Fruit fly (Drosophila melanogaster) whole organism, embryonic: ENCODE measurements around the gene CG33986.

Source experiments
- Ada2b ChIP-seq: fragments of 200-800 bp; sonication (Bioruptor generic); IDR thresholded peaks from 2 replicates; pipeline ENCODE4 v1.3.6; 2022; ENCODE audit warnings: missing biosample characterization, missing genetic modification characterization
- B-H2 ChIP-seq: fragments of 200-800 bp; sonication (Bioruptor generic); optimal IDR thresholded peaks from 2 replicates; lab custom pipeline; 2018; ENCODE audit warnings: missing biosample characterization, mild to moderate bottlenecking, missing genetic modification characterization
- CG10267 ChIP-seq: fragments of 200-800 bp; sonication (Bioruptor generic); optimal IDR thresholded peaks from 2 replicates; lab custom pipeline; 2018; ENCODE audit warnings: missing biosample characterization, mild to moderate bottlenecking, missing genetic modification characterization, moderate library complexity
- CG10462 ChIP-seq: fragments of 200-800 bp; sonication (Bioruptor generic); optimal IDR thresholded peaks from 2 replicates; lab custom pipeline; 2016; ENCODE audit warnings: missing biosample characterization, missing genetic modification characterization
- CG10654 ChIP-seq: fragments of 200-800 bp; sonication (Bioruptor generic); optimal IDR thresholded peaks from 2 replicates; lab custom pipeline; 2016; ENCODE audit warnings: missing biosample characterization, missing genetic modification characterization
- CG12104 ChIP-seq: fragments of 200-800 bp; sonication (Bioruptor generic); optimal IDR thresholded peaks from 3 replicates; lab custom pipeline; 2016; ENCODE audit warnings: missing biosample characterization, missing genetic modification characterization
- CG15601 ChIP-seq: fragments of 200-800 bp; sonication (Bioruptor generic); optimal IDR thresholded peaks from 3 replicates; lab custom pipeline; 2019; ENCODE audit warnings: missing biosample characterization, mild to moderate bottlenecking, missing genetic modification characterization, moderate library complexity
- CG18599 ChIP-seq: fragments of 200-800 bp; sonication (Bioruptor generic); optimal IDR thresholded peaks from 3 replicates; lab custom pipeline; 2017; ENCODE audit warnings: missing biosample characterization, missing genetic modification characterization, mild to moderate bottlenecking, moderate library complexity, missing genetic modification reagents
- CG18764 ChIP-seq: fragments of 200-800 bp; sonication (Bioruptor generic); optimal IDR thresholded peaks from 3 replicates; lab custom pipeline; 2016; ENCODE audit warnings: missing biosample characterization, missing genetic modification characterization
- CG3995 ChIP-seq: fragments of 200-800 bp; sonication (Bioruptor generic); optimal IDR thresholded peaks from 3 replicates; lab custom pipeline; 2016; ENCODE audit warnings: missing biosample characterization, missing genetic modification characterization
- CG43689 ChIP-seq: fragments of 200-800 bp; sonication (Bioruptor generic); IDR thresholded peaks from 2 replicates; pipeline ENCODE4 v1.3.6; 2022; ENCODE audit warnings: missing biosample characterization, missing genetic modification characterization
- CG4730 ChIP-seq: fragments of 200-800 bp; sonication (Bioruptor generic); IDR thresholded peaks from 2 replicates; pipeline ENCODE4 v1.3.6; 2022; ENCODE audit warnings: missing biosample characterization, missing genetic modification characterization
- CG5180 ChIP-seq: fragments of 200-800 bp; sonication (Bioruptor generic); optimal IDR thresholded peaks from 3 replicates; lab custom pipeline; 2017; ENCODE audit warnings: missing biosample characterization, missing genetic modification characterization, mild to moderate bottlenecking, moderate library complexity, missing genetic modification reagents
- CG5953 ChIP-seq: fragments of 200-800 bp; sonication (Bioruptor generic); IDR thresholded peaks from 2 replicates; pipeline ENCODE4 v1.3.6; 2022; ENCODE audit warnings: missing biosample characterization, missing genetic modification characterization
- CG6175 ChIP-seq: fragments of 200-800 bp; sonication (Bioruptor generic); IDR thresholded peaks from 3 replicates; pipeline ENCODE4 v1.3.6; 2022; ENCODE audit warnings: missing biosample characterization, missing genetic modification characterization
- CG7271 ChIP-seq: fragments of 200-800 bp; sonication (Bioruptor generic); optimal IDR thresholded peaks from 2 replicates; lab custom pipeline; 2018; ENCODE audit warnings: missing biosample characterization, mild to moderate bottlenecking, missing genetic modification characterization, moderate library complexity
- CG7556 ChIP-seq: fragments of 200-800 bp; sonication (Bioruptor generic); optimal IDR thresholded peaks from 2 replicates; lab custom pipeline; 2017; ENCODE audit warnings: missing biosample characterization, mild to moderate bottlenecking, missing genetic modification characterization
- CG8281 ChIP-seq: fragments of 200-800 bp; sonication (Bioruptor generic); optimal IDR thresholded peaks from 2 replicates; lab custom pipeline; 2018; ENCODE audit warnings: missing biosample characterization, mild to moderate bottlenecking, missing genetic modification characterization, moderate library complexity
- CG8290 ChIP-seq, 3 experiments: fragments of 200-800 bp; sonication (Bioruptor generic); optimal IDR thresholded peaks; 2 replicates each; lab custom pipeline; 2016 to 2019; ENCODE audit warnings: missing biosample characterization in 3 of 3, missing genetic modification characterization in 3 of 3, mild to moderate bottlenecking in 2 of 3, moderate library complexity in 1 of 3
- CG8478 ChIP-seq: fragments of >200 bp; optimal IDR thresholded peaks from 2 replicates; lab custom pipeline; 2018
- CG9797 ChIP-seq: fragments of 200-800 bp; sonication (Bioruptor generic); optimal IDR thresholded peaks from 3 replicates; lab custom pipeline; 2018; ENCODE audit warnings: missing biosample characterization, mild to moderate bottlenecking, missing genetic modification characterization
- CrebB ChIP-seq: fragments of 200-800 bp; sonication (Bioruptor generic); optimal IDR thresholded peaks from 3 replicates; lab custom pipeline; 2018; ENCODE audit warnings: missing biosample characterization, mild to moderate bottlenecking, missing genetic modification characterization
- Deaf1 ChIP-seq: fragments of 200-800 bp; optimal IDR thresholded peaks from 3 replicates; lab custom pipeline; 2019; ENCODE audit warnings: missing biosample characterization, mild to moderate bottlenecking, missing genetic modification characterization, moderate library complexity
- Dip3 ChIP-seq: fragments of 200-800 bp; sonication (Bioruptor generic); optimal IDR thresholded peaks from 3 replicates; lab custom pipeline; 2016; ENCODE audit warnings: missing biosample characterization, missing genetic modification characterization
- Doc2 ChIP-seq: fragments of 200-800 bp; sonication (Bioruptor generic); IDR thresholded peaks from 2 replicates; pipeline ENCODE4 v1.3.6; 2022; ENCODE audit warnings: missing biosample characterization, missing genetic modification characterization
- E2f2 ChIP-seq: fragments of 200-800 bp; sonication (Bioruptor generic); IDR thresholded peaks from 2 replicates; pipeline ENCODE4 v1.3.6; 2022; ENCODE audit warnings: missing biosample characterization, missing genetic modification characterization
- Eip74EF ChIP-seq, 2 experiments: fragments of 200-800 bp in 1 of 2; fragments of >200 bp in 1 of 2; sonication (Bioruptor generic) in 1 of 2; optimal IDR thresholded peaks; 2 replicates each; lab custom pipeline; 2017 to 2019; ENCODE audit warnings: missing biosample characterization in 2 of 2, missing genetic modification characterization in 2 of 2, mild to moderate bottlenecking in 1 of 2, moderate library complexity in 1 of 2
- Fer3 ChIP-seq: fragments of 200-800 bp; sonication (Bioruptor generic); optimal IDR thresholded peaks from 2 replicates; lab custom pipeline; 2018; ENCODE audit warnings: missing biosample characterization, mild to moderate bottlenecking, missing genetic modification characterization, moderate library complexity
- HLH54F ChIP-seq: fragments of 200-800 bp; sonication (Bioruptor generic); optimal IDR thresholded peaks from 3 replicates; lab custom pipeline; 2016; ENCODE audit warnings: missing biosample characterization, missing genetic modification characterization
- HmgD ChIP-seq: fragments of 200-800 bp; sonication (Bioruptor generic); optimal IDR thresholded peaks from 3 replicates; lab custom pipeline; 2016; ENCODE audit warnings: missing biosample characterization, missing genetic modification characterization
- HmgZ ChIP-seq: fragments of 200-800 bp; sonication (Bioruptor generic); optimal IDR thresholded peaks from 2 replicates; lab custom pipeline; 2018; ENCODE audit warnings: missing biosample characterization, mild to moderate bottlenecking, missing genetic modification characterization
- Hr39 ChIP-seq: fragments of >200 bp; optimal IDR thresholded peaks from 2 replicates; lab custom pipeline; 2017
- NC2α ChIP-seq: fragments of 200-800 bp; sonication (Bioruptor generic); optimal IDR thresholded peaks from 2 replicates; lab custom pipeline; 2016; ENCODE audit warnings: missing biosample characterization, missing genetic modification characterization
- Nf-YA ChIP-seq: fragments of 200-800 bp; sonication (Bioruptor generic); IDR thresholded peaks from 2 replicates; pipeline ENCODE4 v1.3.6; 2022; ENCODE audit warnings: missing biosample characterization, missing genetic modification characterization
- NfI ChIP-seq: fragments of 200-800 bp; sonication (Bioruptor generic); optimal IDR thresholded peaks from 3 replicates; lab custom pipeline; 2018; ENCODE audit warnings: missing biosample characterization, mild to moderate bottlenecking, missing genetic modification characterization, moderate library complexity
- Opbp ChIP-seq: fragments of 200-800 bp; sonication (Bioruptor generic); IDR thresholded peaks from 3 replicates; pipeline ENCODE4 v1.3.6; 2022; ENCODE audit warnings: missing biosample characterization, missing genetic modification characterization; ENCODE audit not compliant: partially characterized antibody
- PHDP ChIP-seq: fragments of 200-800 bp; sonication (Bioruptor generic); optimal IDR thresholded peaks from 3 replicates; lab custom pipeline; 2018; ENCODE audit warnings: missing biosample characterization, mild to moderate bottlenecking, missing genetic modification characterization, moderate library complexity
- Ssrp ChIP-seq: fragments of 200-800 bp; sonication (Bioruptor generic); optimal IDR thresholded peaks from 2 replicates; lab custom pipeline; 2018; ENCODE audit warnings: missing biosample characterization, mild to moderate bottlenecking, missing genetic modification characterization, moderate library complexity
- Taf1 ChIP-seq: fragments of 200-800 bp; sonication (Bioruptor generic); IDR thresholded peaks from 2 replicates; pipeline ENCODE4 v1.3.6; 2022; ENCODE audit warnings: missing biosample characterization, missing genetic modification characterization
- cg ChIP-seq: fragments of 200-800 bp; sonication (Bioruptor generic); optimal IDR thresholded peaks from 3 replicates; lab custom pipeline; 2019; ENCODE audit warnings: missing biosample characterization, mild to moderate bottlenecking, missing genetic modification characterization, moderate library complexity
- crol ChIP-seq: fragments of 200-800 bp; sonication (Bioruptor generic); IDR thresholded peaks from 2 replicates; pipeline ENCODE4 v1.3.6; 2022; ENCODE audit warnings: missing biosample characterization, missing genetic modification characterization
- dimm ChIP-seq: fragments of 200-800 bp; sonication (Bioruptor generic); IDR thresholded peaks from 2 replicates; pipeline ENCODE4 v1.3.6; 2022; ENCODE audit warnings: missing biosample characterization, missing genetic modification characterization
- dysf ChIP-seq: fragments of 200-800 bp; sonication (Bioruptor generic); IDR thresholded peaks from 3 replicates; pipeline ENCODE4 v1.3.6; 2022; ENCODE audit warnings: missing biosample characterization, missing genetic modification characterization
- fd3F ChIP-seq: fragments of 200-800 bp; sonication (Bioruptor generic); optimal IDR thresholded peaks from 2 replicates; lab custom pipeline; 2018; ENCODE audit warnings: missing biosample characterization, mild to moderate bottlenecking, missing genetic modification characterization, moderate library complexity
- gce ChIP-seq: fragments of 200-800 bp; sonication (Bioruptor generic); IDR thresholded peaks from 3 replicates; pipeline ENCODE4 v1.3.6; 2022; ENCODE audit warnings: missing biosample characterization, missing genetic modification characterization
- gsb ChIP-seq: fragments of 200-800 bp; sonication (Bioruptor generic); IDR thresholded peaks from 2 replicates; pipeline ENCODE4 v1.3.6; 2022; ENCODE audit warnings: missing biosample characterization, missing genetic modification characterization
- insv ChIP-seq, 2 experiments: fragments of 200-800 bp; sonication (Bioruptor generic); optimal IDR thresholded peaks; 3 replicates each; lab custom pipeline; 2016 to 2018; ENCODE audit warnings: missing biosample characterization in 2 of 2, missing genetic modification characterization in 2 of 2
- pum ChIP-seq: fragments of 200-800 bp; sonication (Bioruptor generic); optimal IDR thresholded peaks from 2 replicates; lab custom pipeline; 2016; ENCODE audit warnings: missing biosample characterization, missing genetic modification characterization
- sima ChIP-seq: fragments of 200-800 bp; sonication (Bioruptor generic); optimal IDR thresholded peaks from 2 replicates; lab custom pipeline; 2016; ENCODE audit warnings: missing biosample characterization, missing genetic modification characterization
- slou ChIP-seq: fragments of 200-800 bp; sonication (Bioruptor generic); optimal IDR thresholded peaks from 3 replicates; lab custom pipeline; 2016; ENCODE audit warnings: missing biosample characterization, missing genetic modification characterization
- sob ChIP-seq: fragments of 200-800 bp; sonication (Bioruptor generic); IDR thresholded peaks from 2 replicates; pipeline ENCODE4 v1.3.6; 2022; ENCODE audit warnings: missing biosample characterization, missing genetic modification characterization

CG33986 gene

DNA sequence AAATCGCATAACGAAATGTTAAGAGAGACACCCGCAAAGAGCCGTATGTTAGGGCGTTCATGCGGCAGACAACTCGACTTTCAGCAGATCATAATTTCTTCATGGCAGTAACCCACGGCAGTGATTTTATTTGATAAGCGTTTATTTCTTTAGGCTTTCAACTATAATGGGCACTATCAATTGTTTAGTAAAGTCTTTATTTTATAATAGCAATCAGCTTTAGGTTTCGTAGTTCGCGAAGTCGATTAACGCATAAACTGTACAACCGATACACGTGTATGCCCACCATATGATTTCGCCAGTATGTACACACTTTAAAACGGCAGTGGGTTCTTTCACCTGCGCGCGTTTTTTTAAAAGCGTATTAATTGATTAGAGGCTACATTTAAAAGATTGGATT lies 16.8 kb downstream of the CG33986 start, which contains the start of gene CG7841 (continued):
- TF ChIP-seq HLH54F (GFP tag; lab: Kevin White, UChicago) (peak; percentile 97), CG8478 (lab: Kevin White, UChicago) (no peak), gce (GFP tag; lab: Robert Waterston, UW) (peak; percentile 94; the same call in 2 of the 3 replicates), Dip3 (GFP tag; lab: Kevin White, UChicago) (peak; percentile 97), CG7556 (peak; percentile 97), CG7271 (tag; lab: Kevin White, UChicago) (peak; percentile 86), CG6175 (GFP tag; lab: Robert Waterston, UW) (no peak; the same call in 1 of the 3 replicates), fd3F (peak; percentile 96), CG12104 (GFP tag; lab: Kevin White, UChicago) (peak; percentile 97), Taf1 (GFP tag; lab: Robert Waterston, UW) (peak; percentile 89; the same call in 1 of the 2 replicates), CG10267 (tag; lab: Kevin White, UChicago) (peak; percentile 97), sob (GFP tag; lab: Robert Waterston, UW) (peak; percentile 95), CG3995 (GFP tag; lab: Kevin White, UChicago) (peak; percentile 80), E2f2 (peak; percentile 91), Deaf1 (tag; lab: Kevin White, UChicago) (peak; percentile 87), Nf-YA (GFP tag; lab: Robert Waterston, UW) (peak; percentile 92), CG15601 (peak; percentile 97), CG4730 (GFP tag; lab: Robert Waterston, UW) (peak; percentile 84; the same call in 1 of the 2 replicates), CrebB (tag; lab: Kevin White, UChicago) (peak; percentile 99), CG8290 (GFP tag; optimal IDR thresholded peaks at IDR 0.05; lab: Kevin White, UChicago) (peak; percentile 94), CG8290 (tag; optimal IDR thresholded peaks at IDR 0.05; lab: Kevin White, UChicago) (peak; percentile 94 to 96), pum (GFP tag; lab: Kevin White, UChicago) (peak; percentile 95), dysf (GFP tag; lab: Robert Waterston, UW) (peak; percentile 96; the same call in 2 of the 3 replicates), CG5953 (GFP tag; lab: Robert Waterston, UW) (peak; percentile 93), Doc2 (no peak), CG5180 (GFP tag; lab: Kevin White, UChicago) (peak; percentile 93), crol (GFP tag; lab: Robert Waterston, UW) (peak; percentile 58; the same call in 1 of the 2 replicates), Fer3 (peak; percentile 98), Eip74EF (GFP tag; optimal IDR thresholded peaks at IDR 0.05; lab: Kevin White, UChicago) (peak in 1 of 2 experiments; percentile 98), CG10654 (GFP tag; lab: Kevin White, UChicago) (peak; percentile 96), Ssrp (tag; lab: Kevin White, UChicago) (peak; percentile 95), gsb (GFP tag; lab: Robert Waterston, UW) (peak; percentile 88), Opbp (GFP tag; lab: Robert Waterston, UW) (no peak), Ada2b (peak; percentile 94), CG10462 (GFP tag; lab: Kevin White, UChicago) (peak; percentile 95), Hr39 (lab: Kevin White, UChicago) (no peak), insv (GFP tag; optimal IDR thresholded peaks at IDR 0.05; lab: Kevin White, UChicago) (peak; percentile 44 to 83), PHDP (peak; percentile 99), HmgD (GFP tag; lab: Kevin White, UChicago) (peak; percentile 91), CG18599 (GFP tag; lab: Kevin White, UChicago) (peak; percentile 99), dimm (GFP tag; lab: Robert Waterston, UW) (no peak), CG43689 (GFP tag; lab: Robert Waterston, UW) (no peak; the same call in 1 of the 2 replicates), NC2α (peak; percentile 95), sima (GFP tag; lab: Kevin White, UChicago) (peak; percentile 92), NfI (GFP tag; lab: Kevin White, UChicago) (peak; percentile 98), CG18764 (GFP tag; lab: Kevin White, UChicago) (peak; percentile 94), B-H2 (peak; percentile 99), CG8281 (tag; lab: Kevin White, UChicago) (peak; percentile 89), CG9797 (GFP tag; lab: Kevin White, UChicago) (peak; percentile 66), slou (GFP tag; lab: Kevin White, UChicago) (peak; percentile 89), cg (peak; percentile 21), HmgZ (tag; lab: Kevin White, UChicago) (peak; percentile 99)
